Fruit fly (Drosophila melanogaster): ENCODE measurements around the gene CG32603.

The CG32603 gene

dm6 chrX:14193013-14193412, 8.7 kb downstream of the CG32603 start, which contains the start of gene yl:
Gene yl, plus strand, starts transcription at chrX:14193214.
- TF ChIP-seq ovo (GFP tag; optimal IDR thresholded peaks at IDR 0.05) (peak; percentile 93), pad (GFP tag; optimal IDR thresholded peaks at IDR 0.05) (no peak), CG12768 (GFP tag; optimal IDR thresholded peaks at IDR 0.05) (no peak)

dm6 chrX:14199967-14200531, 15.7 kb downstream of the CG32603 start, which contains the start of gene CG11590:
Gene CG11590, plus strand, starts transcription at chrX:14200178.
- TF ChIP-seq bab1 (GFP tag; optimal IDR thresholded peaks at IDR 0.05) (peak; percentile 38), CG12768 (GFP tag; optimal IDR thresholded peaks at IDR 0.05) (no peak)

- TF ChIP-seq Clk (GFP tag; optimal IDR thresholded peaks at IDR 0.05): no peak
- no peak for TF ChIP-seq toe (GFP tag; optimal IDR thresholded peaks at IDR 0.05)
- TF ChIP-seq ovo (GFP tag; optimal IDR thresholded peaks at IDR 0.05): no peak
- TF ChIP-seq pad (GFP tag; optimal IDR thresholded peaks at IDR 0.05): no peak
- no peak for TF ChIP-seq CG1620 (GFP tag; optimal IDR thresholded peaks at IDR 0.05)
- TF ChIP-seq CG7101 (tag; optimal IDR thresholded peaks at IDR 0.05): no peak
- TF ChIP-seq CG33017 (tag; optimal IDR thresholded peaks at IDR 0.05): no peak
- TF ChIP-seq cic (GFP tag; optimal IDR thresholded peaks at IDR 0.05): no peak
- TF ChIP-seq Mnt (GFP tag; optimal IDR thresholded peaks at IDR 0.05): no peak
- no peak for TF ChIP-seq Hr96 (GFP tag; optimal IDR thresholded peaks at IDR 0.05)
- no peak for TF ChIP-seq CG11617 (GFP tag; optimal IDR thresholded peaks at IDR 0.05)
- no peak for TF ChIP-seq tj (GFP tag; optimal IDR thresholded peaks at IDR 0.05)
- TF ChIP-seq bab1 (GFP tag; optimal IDR thresholded peaks at IDR 0.05): no peak
- no peak for TF ChIP-seq Crg-1 (GFP tag; optimal IDR thresholded peaks at IDR 0.05)
- no peak for TF ChIP-seq CG5204 (GFP tag; optimal IDR thresholded peaks at IDR 0.05)
- TF ChIP-seq cnc (optimal IDR thresholded peaks at IDR 0.05): no peak
- no peak for TF ChIP-seq CG12768 (GFP tag; optimal IDR thresholded peaks at IDR 0.05)
Measured at dm6 chrX:14201178-14201577, 16.8 kb downstream of the CG32603 start, which contains the start of gene Prp16. Gene Prp16, plus strand, starts transcription at chrX:14201362.

DNA sequence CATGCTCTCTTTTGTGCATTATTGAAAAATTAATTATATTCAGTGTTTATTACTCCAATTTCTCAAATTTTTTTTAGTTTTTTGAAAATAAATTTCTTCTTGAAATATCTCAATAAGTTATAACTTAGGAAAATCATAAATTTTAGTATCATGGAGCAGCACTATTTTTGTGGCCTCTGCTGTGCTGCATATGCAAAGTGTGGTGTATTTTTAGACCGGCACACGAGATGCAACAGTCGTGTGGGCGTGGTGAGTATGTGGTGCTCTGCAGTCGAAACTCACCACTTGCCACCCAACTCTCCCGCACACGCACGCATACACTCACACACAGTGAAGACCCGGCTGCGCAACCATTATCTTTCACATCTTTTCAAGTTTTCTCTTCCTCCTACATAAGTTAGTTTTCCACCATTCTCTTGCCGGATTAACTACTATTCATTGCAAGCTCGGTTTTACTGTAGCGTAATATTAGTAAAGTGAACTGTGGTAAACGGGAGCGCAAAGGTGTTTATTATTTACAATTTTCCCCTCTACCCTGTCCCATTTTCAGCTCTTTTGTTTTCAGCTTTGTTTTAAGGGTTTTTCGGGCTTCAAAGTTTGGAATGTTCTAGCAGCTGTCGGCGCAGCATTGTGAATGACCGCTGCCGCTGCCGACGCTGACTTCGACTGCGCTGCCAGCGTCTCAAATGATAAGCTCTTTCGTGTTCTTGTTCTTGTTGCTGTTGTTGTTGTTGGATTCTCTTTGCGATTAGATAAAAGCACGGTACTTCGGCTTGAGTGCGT, 24.3 kb downstream of the CG32603 start:
- TF ChIP-seq pad (GFP tag; optimal IDR thresholded peaks at IDR 0.05): peak; percentile 26
- TF ChIP-seq toe (GFP tag; optimal IDR thresholded peaks at IDR 0.05): peak; percentile 12
- TF ChIP-seq CG7045 (GFP tag; optimal IDR thresholded peaks at IDR 0.05): peak; percentile 58
- TF ChIP-seq CG14711 (tag; optimal IDR thresholded peaks at IDR 0.05): peak; percentile 28
- TF ChIP-seq CG5204 (GFP tag; optimal IDR thresholded peaks at IDR 0.05): no peak
- TF ChIP-seq cic (GFP tag; optimal IDR thresholded peaks at IDR 0.05): no peak
- TF ChIP-seq bab1 (GFP tag; optimal IDR thresholded peaks at IDR 0.05): peak; percentile 39
- no peak for TF ChIP-seq CG12768 (GFP tag; optimal IDR thresholded peaks at IDR 0.05)
- TF ChIP-seq CG33017 (tag; optimal IDR thresholded peaks at IDR 0.05): peak; percentile 41
- peak; percentile 36 for TF ChIP-seq CG11617 (GFP tag; optimal IDR thresholded peaks at IDR 0.05)
- peak; percentile 72 for TF ChIP-seq kay (GFP tag; ENCODE audit: borderline replicate concordance)
- TF ChIP-seq Hr96 (GFP tag; optimal IDR thresholded peaks at IDR 0.05): peak; percentile 42

DNA sequence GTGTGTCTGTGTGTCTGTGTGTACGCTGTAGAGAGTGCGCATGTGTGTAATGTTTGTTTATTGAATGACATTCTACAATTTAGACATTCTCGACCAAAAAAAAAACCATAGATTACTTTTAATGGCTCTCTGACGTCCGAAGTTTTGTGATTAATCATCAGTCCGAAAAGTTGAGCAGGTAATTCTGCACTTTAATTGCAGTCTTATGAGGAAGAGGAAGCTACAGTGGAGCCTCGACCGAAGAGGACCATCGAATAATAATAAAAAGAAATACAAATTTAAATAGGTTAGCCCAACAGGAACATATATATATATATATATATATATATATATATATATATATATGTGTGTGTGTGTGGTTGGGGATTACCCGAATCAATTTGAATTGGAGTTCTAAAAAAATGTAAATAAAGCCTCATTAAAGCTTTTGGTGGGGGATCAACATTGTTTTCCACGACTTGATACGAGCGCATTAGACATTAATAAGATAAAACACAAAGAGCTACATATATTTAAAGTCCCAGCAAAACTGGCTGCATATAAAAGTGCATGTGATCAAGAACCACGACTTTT, 24.9 kb downstream of the CG32603 start:
- peak; percentile 18 for TF ChIP-seq Hr96 (GFP tag; optimal IDR thresholded peaks at IDR 0.05)
- TF ChIP-seq cic (GFP tag; optimal IDR thresholded peaks at IDR 0.05): no peak

dm6 chrX:14211250-14211944, 27.0 kb downstream of the CG32603 start:
- peak; percentile 1 for TF ChIP-seq tj (GFP tag; optimal IDR thresholded peaks at IDR 0.05)
- no peak for TF ChIP-seq cic (GFP tag; optimal IDR thresholded peaks at IDR 0.05)

dm6 chrX:14212147-14212792, 27.9 kb downstream of the CG32603 start:
- TF ChIP-seq ovo (GFP tag; optimal IDR thresholded peaks at IDR 0.05) (peak; percentile 52), kay (GFP tag; ENCODE audit: borderline replicate concordance) (peak; percentile 42), pad (GFP tag; optimal IDR thresholded peaks at IDR 0.05) (peak; percentile 48), Clk (GFP tag; optimal IDR thresholded peaks at IDR 0.05) (no peak)

Measured in whole organism, adult.